Worm (Caenorhabditis elegans) whole organism, young adult: ENCODE results near the gene C16A3.6.

Source experiments
- B0261.1 ChIP-seq: sonication (generic microtip); optimal IDR thresholded peaks from 2 replicates; lab custom pipeline; 2016; ENCODE audit warnings: mild to moderate bottlenecking, missing genetic modification characterization, moderate library complexity, missing compliant biosample characterization
- B0336.3 ChIP-seq: fragments of 200-800 bp; sonication (Bioruptor generic); IDR thresholded peaks from 2 replicates; pipeline ENCODE4 v1.3.6; 2022; ENCODE audit warnings: missing genetic modification characterization, missing compliant biosample characterization
- D2030.7 ChIP-seq: fragments of 200-800 bp; sonication (Bioruptor generic); IDR thresholded peaks from 2 replicates; pipeline ENCODE4 v1.3.6; 2022; ENCODE audit warnings: missing genetic modification reagents, missing genetic modification characterization, missing compliant biosample characterization
- F10E7.11 ChIP-seq: sonication (generic microtip); optimal IDR thresholded peaks from 2 replicates; lab custom pipeline; 2017; ENCODE audit warnings: mild to moderate bottlenecking, missing genetic modification characterization, moderate library complexity, missing compliant biosample characterization
- F37B4.10 ChIP-seq: fragments of 200-800 bp; sonication (Bioruptor generic); IDR thresholded peaks from 2 replicates; pipeline ENCODE4 v1.3.6; 2022; ENCODE audit warnings: missing genetic modification characterization, missing compliant biosample characterization
- F55B11.4 ChIP-seq: sonication (generic microtip); optimal IDR thresholded peaks from 2 replicates; lab custom pipeline; 2016; ENCODE audit warnings: missing compliant biosample characterization, missing genetic modification characterization, borderline replicate concordance; ENCODE audit not compliant: insufficient read depth
- F57A8.1 ChIP-seq: fragments of 200-800 bp; sonication (Bioruptor generic); optimal IDR thresholded peaks from 2 replicates; lab custom pipeline; 2018; ENCODE audit warnings: mild to moderate bottlenecking, missing genetic modification characterization, moderate library complexity, missing compliant biosample characterization
- F57C9.4 ChIP-seq: sonication (generic microtip); optimal IDR thresholded peaks from 2 replicates; lab custom pipeline; 2017; ENCODE audit warnings: mild to moderate bottlenecking, missing genetic modification characterization, missing compliant biosample characterization
- K12H6.12 ChIP-seq: fragments of 200-800 bp; sonication (Bioruptor generic); optimal IDR thresholded peaks from 2 replicates; lab custom pipeline; 2018; ENCODE audit warnings: mild to moderate bottlenecking, missing genetic modification characterization, missing compliant biosample characterization
- Y53F4B.3 ChIP-seq: fragments of 200-800 bp; sonication (Bioruptor generic); IDR thresholded peaks from 2 replicates; pipeline ENCODE4 v1.3.6; 2022; ENCODE audit warnings: missing genetic modification reagents, missing genetic modification characterization, missing compliant biosample characterization
- Y53G8AR.9 ChIP-seq: fragments of 200-800 bp; sonication (Bioruptor generic); conservative IDR thresholded peaks from 2 replicates; pipeline ENCODE4 v1.3.6; 2022; ENCODE audit warnings: missing genetic modification reagents, missing genetic modification characterization, missing compliant biosample characterization
- Y67H2A.10 ChIP-seq: fragments of 200-800 bp; sonication (Bioruptor generic); conservative IDR thresholded peaks from 2 replicates; pipeline ENCODE4 v1.3.6; 2022; ENCODE audit warnings: missing genetic modification reagents, missing genetic modification characterization, missing compliant biosample characterization
- attf-3 ChIP-seq: fragments of 200-800 bp; sonication (Bioruptor generic); conservative IDR thresholded peaks from 2 replicates; pipeline ENCODE4 v1.3.6; 2022; ENCODE audit warnings: missing genetic modification reagents, missing genetic modification characterization, missing compliant biosample characterization
- attf-6 ChIP-seq: fragments of 200-800 bp; sonication (Bioruptor generic); IDR thresholded peaks from 2 replicates; pipeline ENCODE4 v1.3.6; 2022; ENCODE audit warnings: missing genetic modification reagents, missing genetic modification characterization, missing compliant biosample characterization
- bed-1 ChIP-seq: fragments of 200-800 bp; sonication (Bioruptor generic); IDR thresholded peaks from 2 replicates; pipeline ENCODE4 v1.3.6; 2022; ENCODE audit warnings: missing genetic modification reagents, missing genetic modification characterization, missing compliant biosample characterization
- ccch-3 ChIP-seq: fragments of 200-800 bp; sonication (Bioruptor generic); optimal IDR thresholded peaks from 2 replicates; lab custom pipeline; 2018; ENCODE audit warnings: mild to moderate bottlenecking, missing genetic modification characterization, missing compliant biosample characterization
- cebp-2 ChIP-seq: fragments of 200-800 bp; sonication (Bioruptor generic); IDR thresholded peaks from 2 replicates; pipeline ENCODE4 v1.3.6; 2022; ENCODE audit warnings: missing genetic modification characterization, missing compliant biosample characterization
- ceh-40 ChIP-seq: fragments of 200-800 bp; sonication (Bioruptor generic); IDR thresholded peaks from 2 replicates; pipeline ENCODE4 v1.3.6; 2022; ENCODE audit warnings: missing genetic modification characterization, missing compliant biosample characterization
- die-1 ChIP-seq: sonication (generic microtip); optimal IDR thresholded peaks from 2 replicates; lab custom pipeline; 2016; ENCODE audit warnings: missing genotype, mild to moderate bottlenecking, missing genetic modification characterization, missing compliant biosample characterization
- dpl-1 ChIP-seq: fragments of 150-350 bp; optimal IDR thresholded peaks from 2 replicates; lab custom pipeline; 2014; ENCODE audit warnings: missing biosample characterization, missing genetic modification reagents, missing genetic modification characterization
- efl-1 ChIP-seq: fragments of 150-350 bp; optimal IDR thresholded peaks from 2 replicates; lab custom pipeline; 2014; ENCODE audit warnings: missing biosample characterization, missing genetic modification reagents, missing genetic modification characterization
- egl-18 ChIP-seq: fragments of 200-800 bp; sonication (Bioruptor generic); IDR thresholded peaks from 2 replicates; pipeline ENCODE4 v1.3.6; 2022; ENCODE audit warnings: missing genetic modification reagents, missing genetic modification characterization, missing compliant biosample characterization
- egl-44 ChIP-seq: fragments of 200-800 bp; sonication (Bioruptor generic); IDR thresholded peaks from 2 replicates; pipeline ENCODE4 v1.3.6; 2022; ENCODE audit warnings: missing genetic modification reagents, missing genetic modification characterization, missing compliant biosample characterization
- ekl-4 ChIP-seq: fragments of 200-800 bp; sonication (Bioruptor generic); IDR thresholded peaks from 2 replicates; pipeline ENCODE4 v1.3.6; 2022; ENCODE audit warnings: missing genetic modification reagents, missing genetic modification characterization, missing compliant biosample characterization
- ets-4 ChIP-seq: fragments of 200-800 bp; sonication (Bioruptor generic); optimal IDR thresholded peaks from 2 replicates; lab custom pipeline; 2018; ENCODE audit warnings: mild to moderate bottlenecking, missing genetic modification characterization, missing compliant biosample characterization
- gei-17 ChIP-seq: fragments of 200-800 bp; sonication (Bioruptor generic); optimal IDR thresholded peaks from 2 replicates; lab custom pipeline; 2018; ENCODE audit warnings: mild to moderate bottlenecking, missing genetic modification characterization, missing compliant biosample characterization
- him-1 ChIP-seq: sonication (generic microtip); optimal IDR thresholded peaks from 2 replicates; lab custom pipeline; 2016; ENCODE audit warnings: missing genotype, missing genetic modification reagents, missing genetic modification characterization, missing compliant biosample characterization
- hlh-12 ChIP-seq: sonication (generic microtip); optimal IDR thresholded peaks from 2 replicates; lab custom pipeline; 2016; ENCODE audit warnings: missing genetic modification characterization, missing compliant biosample characterization
- hmg-1.2 ChIP-seq: fragments of 200-800 bp; sonication (Bioruptor generic); IDR thresholded peaks from 2 replicates; pipeline ENCODE4 v1.3.6; 2022; ENCODE audit warnings: missing genetic modification reagents, missing genetic modification characterization, missing compliant biosample characterization
- hmg-20 ChIP-seq: fragments of 200-800 bp; sonication (Bioruptor generic); IDR thresholded peaks from 2 replicates; pipeline ENCODE4 v1.3.6; 2022; ENCODE audit warnings: missing genetic modification reagents, missing genetic modification characterization, missing compliant biosample characterization
- hsf-1 ChIP-seq: fragments of 200-800 bp; sonication (Bioruptor generic); IDR thresholded peaks from 2 replicates; pipeline ENCODE4 v1.3.6; 2022; ENCODE audit warnings: missing genetic modification reagents, missing genetic modification characterization, missing compliant biosample characterization
- lin-35 ChIP-seq, 3 experiments: fragments of 150-350 bp in 2 of 3; sonication (generic microtip) in 1 of 3; optimal IDR thresholded peaks; 2 replicates each; lab custom pipeline; 2014 to 2018; ENCODE audit warnings: missing biosample characterization in 3 of 3, missing genetic modification characterization in 3 of 3, missing genetic modification reagents in 3 of 3
- lsl-1 ChIP-seq: fragments of 200-800 bp; sonication (Bioruptor generic); optimal IDR thresholded peaks from 2 replicates; lab custom pipeline; 2018; ENCODE audit warnings: mild to moderate bottlenecking, missing genetic modification characterization, moderate library complexity, missing compliant biosample characterization
- lsy-27 ChIP-seq: sonication (generic microtip); optimal IDR thresholded peaks from 2 replicates; lab custom pipeline; 2017; ENCODE audit warnings: missing genetic modification characterization, mild to moderate bottlenecking, missing compliant biosample characterization, antibody characterized with exemption, missing genotype, borderline replicate concordance; ENCODE audit not compliant: insufficient read depth
- madf-3 ChIP-seq: fragments of 200-800 bp; sonication (Bioruptor generic); IDR thresholded peaks from 2 replicates; pipeline ENCODE4 v1.3.6; 2022; ENCODE audit warnings: missing genetic modification reagents, missing genetic modification characterization, missing compliant biosample characterization
- madf-6 ChIP-seq: fragments of 200-800 bp; sonication (Bioruptor generic); IDR thresholded peaks from 2 replicates; pipeline ENCODE4 v1.3.6; 2022; ENCODE audit warnings: missing genetic modification reagents, missing genetic modification characterization, missing compliant biosample characterization
- madf-8 ChIP-seq: fragments of 200-800 bp; sonication (Bioruptor generic); conservative IDR thresholded peaks from 2 replicates; pipeline ENCODE4 v1.3.6; 2022; ENCODE audit warnings: missing genetic modification reagents, missing genetic modification characterization, missing compliant biosample characterization
- mel-28 ChIP-seq: sonication (generic microtip); optimal IDR thresholded peaks from 2 replicates; lab custom pipeline; 2016; ENCODE audit warnings: borderline replicate concordance, mild to moderate bottlenecking, missing genetic modification characterization, missing compliant biosample characterization
- mxl-1 ChIP-seq: sonication (generic microtip); optimal IDR thresholded peaks from 2 replicates; lab custom pipeline; 2016; ENCODE audit warnings: missing genetic modification characterization, missing compliant biosample characterization
- nhr-179 ChIP-seq: sonication (generic microtip); optimal IDR thresholded peaks from 2 replicates; lab custom pipeline; 2016; ENCODE audit warnings: mild to moderate bottlenecking, missing genetic modification characterization, missing compliant biosample characterization
- nhr-27 ChIP-seq: fragments of 200-800 bp; sonication (Bioruptor generic); optimal IDR thresholded peaks from 2 replicates; lab custom pipeline; 2018; ENCODE audit warnings: mild to moderate bottlenecking, missing genetic modification characterization, moderate library complexity, missing compliant biosample characterization
- sea-2 ChIP-seq: fragments of 200-800 bp; sonication (Bioruptor generic); IDR thresholded peaks from 2 replicates; pipeline ENCODE4 v1.3.6; 2022; ENCODE audit warnings: missing genetic modification characterization, missing compliant biosample characterization
- snpc-1.1 ChIP-seq: sonication (generic microtip); optimal IDR thresholded peaks from 2 replicates; lab custom pipeline; 2017; ENCODE audit warnings: missing genetic modification characterization, mild to moderate bottlenecking, missing compliant biosample characterization, antibody characterized with exemption, moderate library complexity, missing genotype, missing genetic modification reagents; ENCODE audit not compliant: insufficient read depth
- snpc-4 ChIP-seq, 5 experiments: fragments of 150-350 bp in 1 of 5; sonication (generic microtip) in 4 of 5; optimal IDR thresholded peaks; 2 replicates each; lab custom pipeline; 2014 to 2018; ENCODE audit warnings: missing genetic modification characterization in 5 of 5, missing biosample characterization in 3 of 5, antibody characterized with exemption in 2 of 5, mild to moderate bottlenecking in 2 of 5, missing compliant biosample characterization in 2 of 5, missing genotype in 2 of 5, moderate library complexity in 2 of 5, missing genetic modification reagents in 1 of 5
- zfh-2 ChIP-seq: fragments of 200-800 bp; sonication (Bioruptor generic); conservative IDR thresholded peaks from 2 replicates; pipeline ENCODE4 v1.3.6; 2022; ENCODE audit warnings: missing genetic modification reagents, missing genetic modification characterization, missing compliant biosample characterization
- ztf-26 ChIP-seq: sonication (generic microtip); optimal IDR thresholded peaks from 2 replicates; lab custom pipeline; 2017; ENCODE audit warnings: missing genetic modification characterization, missing compliant biosample characterization
- ztf-28 ChIP-seq: fragments of 200-800 bp; sonication (Bioruptor generic); IDR thresholded peaks from 2 replicates; pipeline ENCODE4 v1.3.6; 2022; ENCODE audit warnings: missing genetic modification reagents, missing genetic modification characterization, missing compliant biosample characterization

Gene C16A3.6

DNA sequence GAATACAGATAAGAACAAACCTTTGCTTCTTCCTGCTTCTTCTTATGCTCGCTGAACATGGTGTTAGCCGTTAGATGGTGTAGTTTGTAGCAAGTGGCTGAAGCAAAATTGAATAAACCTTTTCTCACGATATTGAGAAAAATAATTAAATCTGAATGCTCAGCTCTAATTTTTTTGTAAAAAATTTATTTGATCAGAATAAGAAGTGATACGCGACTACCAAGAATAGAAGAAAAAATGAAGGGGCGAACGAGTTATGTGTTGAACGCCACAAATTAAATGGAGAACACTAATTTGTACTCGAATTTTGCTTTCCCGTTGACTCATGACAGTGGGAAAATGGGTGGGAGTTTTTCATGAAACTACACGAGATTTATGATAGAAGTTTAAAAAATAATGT, 35.8 kb upstream of the C16A3.6 start, which contains the start of gene C56G2.9:
TSS of gene C56G2.9 (minus strand) at position 101 of the 400 bp plus-strand sequence.
- TF ChIP-seq attf-3 (GFP tag; lab: Robert Waterston, UW), result no peak
- TF ChIP-seq B0261.1 (tag; lab: Kevin White, UChicago), result no peak
- TF ChIP-seq him-1 (tag; lab: Kevin White, UChicago), result no peak
- TF ChIP-seq lsy-27 (tag; lab: Kevin White, UChicago), result no peak
- no peak for TF ChIP-seq sea-2 (GFP tag; lab: Robert Waterston, UW)
- TF ChIP-seq ccch-3 (GFP tag; lab: Kevin White, UChicago), result no peak
- TF ChIP-seq madf-8 (GFP tag; lab: Robert Waterston, UW), result no peak
- TF ChIP-seq efl-1, result no peak
- no peak for TF ChIP-seq madf-3 (GFP tag; lab: Robert Waterston, UW)
- no peak for TF ChIP-seq mxl-1 (tag; lab: Kevin White, UChicago)
- no peak for TF ChIP-seq F55B11.4 (tag; lab: Kevin White, UChicago)
- TF ChIP-seq nhr-27, result no peak
- TF ChIP-seq Y53G8AR.9 (GFP tag; lab: Robert Waterston, UW), result no peak
- no peak for TF ChIP-seq dpl-1 (GFP tag; lab: Kevin White, UChicago)
- TF ChIP-seq hsf-1, result no peak

- TF ChIP-seq zfh-2 (GFP tag; lab: Robert Waterston, UW) (no peak), ztf-28 (GFP tag; lab: Robert Waterston, UW) (no peak), egl-18 (GFP tag; lab: Robert Waterston, UW) (no peak), cebp-2 (GFP tag; lab: Robert Waterston, UW) (no peak), madf-3 (GFP tag; lab: Robert Waterston, UW) (0 out of 2 replicates have a peak, but pooled peaks have one; percentile 44), gei-17 (GFP tag; lab: Kevin White, UChicago) (no peak), ekl-4 (GFP tag; lab: Robert Waterston, UW) (peak; percentile 80), die-1 (tag; lab: Kevin White, UChicago) (no peak), attf-6 (no peak), dpl-1 (GFP tag; lab: Kevin White, UChicago) (peak; percentile 17), ets-4 (GFP tag; lab: Kevin White, UChicago) (no peak), lsl-1 (GFP tag; lab: Kevin White, UChicago) (peak; percentile 92), lin-35 (GFP tag; optimal IDR thresholded peaks at IDR 0.05; lab: Kevin White, UChicago) (peak in 1 of 3 experiments; percentile 56), madf-6 (GFP tag; lab: Robert Waterston, UW) (peak; percentile 83), F57C9.4 (tag; lab: Kevin White, UChicago) (no peak), nhr-179 (no peak), Y67H2A.10 (GFP tag; lab: Robert Waterston, UW) (no peak), bed-1 (GFP tag; lab: Robert Waterston, UW) (no peak), K12H6.12 (tag; lab: Kevin White, UChicago) (peak; percentile 80), D2030.7 (peak; percentile 85), B0336.3 (GFP tag; lab: Robert Waterston, UW) (peak; percentile 71; the same call in 1 of the 2 replicates), snpc-4 (GFP tag; optimal IDR thresholded peaks at IDR 0.05; lab: Kevin White, UChicago) (no peak), snpc-4 (tag; optimal IDR thresholded peaks at IDR 0.05; lab: Kevin White, UChicago) (peak in 3 of 4 experiments; percentile 52 to 81 (median 62)), mel-28 (tag; lab: Kevin White, UChicago) (no peak), hmg-1.2 (GFP tag; lab: Robert Waterston, UW) (peak; percentile 97), hlh-12 (tag; lab: Kevin White, UChicago) (no peak), egl-44 (GFP tag; lab: Robert Waterston, UW) (no peak), ceh-40 (GFP tag; lab: Robert Waterston, UW) (0 out of 2 replicates have a peak, but pooled peaks have one; percentile 9), hmg-20 (GFP tag; lab: Robert Waterston, UW) (no peak), attf-3 (GFP tag; lab: Robert Waterston, UW) (peak; percentile 58), F10E7.11 (tag; lab: Kevin White, UChicago) (no peak), snpc-1.1 (no peak), ztf-26 (tag; lab: Kevin White, UChicago) (peak; percentile 13), F37B4.10 (GFP tag; lab: Robert Waterston, UW) (no peak), Y53F4B.3 (GFP tag; lab: Robert Waterston, UW) (no peak), F57A8.1 (no peak)
Measured at ce11 chrIII:6344737-6345136, 34.3 kb upstream of the C16A3.6 start.
